ENCODE assay signal across 6 fruit fly cellular contexts in the genomic region with DNA sequence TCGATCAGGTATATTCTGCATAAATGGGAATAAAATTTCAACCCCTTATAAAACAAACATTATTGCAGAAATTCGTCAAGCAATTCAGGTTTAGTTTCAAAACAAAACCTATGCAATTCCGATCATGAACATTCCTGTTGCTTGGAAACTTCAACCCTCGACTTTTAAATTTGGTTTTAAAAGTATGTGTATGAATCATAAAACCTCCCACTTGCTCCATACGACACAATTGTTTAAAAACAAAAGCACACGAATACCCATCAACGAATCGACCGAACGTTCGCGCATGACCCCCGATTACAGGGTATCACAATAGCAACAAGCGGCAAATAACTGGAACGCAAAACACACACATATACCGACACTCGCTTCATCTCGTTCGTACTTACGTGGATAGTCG.
TF ChIP-seq lines count a peak whose summit lies in the region.

No protein-coding gene starts in this region.

- TF ChIP-seq CTCF in whole organism, embryonic (GFP tag; optimal IDR thresholded peaks at IDR 0.05; lab: Kevin White, UChicago) = no peak

TF ChIP-seq in whole organism, 6 proteins besides CTCF, POLR2A, EP300 and RAD21:
- TF ChIP-seq pan (optimal IDR thresholded peaks at IDR 0.05; lab: Kevin White, UChicago) (peak; percentile 89), CG8478 (optimal IDR thresholded peaks at IDR 0.05; lab: Kevin White, UChicago) (no peak), usp (GFP tag; optimal IDR thresholded peaks at IDR 0.05; lab: Kevin White, UChicago) (no peak), Dll (optimal IDR thresholded peaks at IDR 0.05; lab: Kevin White, UChicago) (no peak)

TF ChIP-seq in whole organism, adult, 20 proteins besides CTCF, POLR2A, EP300 and RAD21:
- TF ChIP-seq CG7101 (tag; optimal IDR thresholded peaks at IDR 0.05; lab: Kevin White, UChicago) (peak; percentile 21), cnc (optimal IDR thresholded peaks at IDR 0.05; lab: Kevin White, UChicago) (no peak), CG11617 (GFP tag; optimal IDR thresholded peaks at IDR 0.05; lab: Kevin White, UChicago) (peak; percentile 2), Clk (GFP tag; optimal IDR thresholded peaks at IDR 0.05; lab: Kevin White, UChicago) (no peak), pad (GFP tag; optimal IDR thresholded peaks at IDR 0.05; lab: Kevin White, UChicago) (no peak), Mnt (GFP tag; optimal IDR thresholded peaks at IDR 0.05; lab: Kevin White, UChicago) (no peak), kay (GFP tag; lab: Kevin White, UChicago; ENCODE audit: borderline replicate concordance) (peak; percentile 56)

TF ChIP-seq in whole organism, embryonic, 481 proteins besides CTCF, POLR2A, EP300 and RAD21 (continues in another document):
- TF ChIP-seq CG2120 (GFP tag; optimal IDR thresholded peaks at IDR 0.05; lab: Kevin White, UChicago) (peak; percentile 39), CG4424 (GFP tag; optimal IDR thresholded peaks at IDR 0.05; lab: Kevin White, UChicago) (peak; percentile 9), CG10979 (tag; optimal IDR thresholded peaks at IDR 0.05; lab: Kevin White, UChicago) (peak; percentile 16), D19B (GFP tag; optimal IDR thresholded peaks at IDR 0.05; lab: Kevin White, UChicago) (peak; percentile 89), slbo (GFP tag; IDR thresholded peaks at IDR 0.05; lab: Robert Waterston, UW) (peak; percentile 32; the same call in 1 of the 2 replicates), Kr (GFP tag; optimal IDR thresholded peaks at IDR 0.05; lab: Kevin White, UChicago) (no peak), CG12071 (GFP tag; optimal IDR thresholded peaks at IDR 0.05; lab: Kevin White, UChicago) (no peak), CG17361 (GFP tag; IDR thresholded peaks at IDR 0.05; lab: Robert Waterston, UW) (peak; percentile 54; the same call in 1 of the 3 replicates), prd (optimal IDR thresholded peaks at IDR 0.05; lab: Kevin White, UChicago) (no peak), prd (GFP tag; IDR thresholded peaks at IDR 0.05; lab: Robert Waterston, UW) (peak; percentile 42; the same call in 2 of the 3 replicates), CG8388 (GFP tag; optimal IDR thresholded peaks at IDR 0.05; lab: Kevin White, UChicago) (peak; percentile 37), Bdp1 (GFP tag; optimal IDR thresholded peaks at IDR 0.05; lab: Kevin White, UChicago) (no peak), CG10366 (GFP tag; IDR thresholded peaks at IDR 0.05; lab: Robert Waterston, UW) (peak; percentile 16; the same call in 1 of the 2 replicates), dmrt99B (tag; optimal IDR thresholded peaks at IDR 0.05; lab: Kevin White, UChicago) (peak; percentile 43), CG4730 (GFP tag; IDR thresholded peaks at IDR 0.05; lab: Robert Waterston, UW) (no peak), CG9609 (GFP tag; optimal IDR thresholded peaks at IDR 0.05; lab: Kevin White, UChicago) (peak; percentile 33), zfh2 (GFP tag; optimal IDR thresholded peaks at IDR 0.05; lab: Kevin White, UChicago) (peak; percentile 21), Rfx (GFP tag; IDR thresholded peaks at IDR 0.05; lab: Robert Waterston, UW) (peak; percentile 46)

TF ChIP-seq in whole organism, prepupa, 60 proteins besides CTCF, POLR2A, EP300 and RAD21 (continues in another document):
- TF ChIP-seq Ets96B (tag; optimal IDR thresholded peaks at IDR 0.05; lab: Kevin White, UChicago) (peak; percentile 12), Met (GFP tag; optimal IDR thresholded peaks at IDR 0.05; lab: Kevin White, UChicago) (peak; percentile 48), Sox15 (GFP tag; optimal IDR thresholded peaks at IDR 0.05; lab: Kevin White, UChicago) (peak; percentile 23), CG6808 (GFP tag; optimal IDR thresholded peaks at IDR 0.05; lab: Kevin White, UChicago) (peak; percentile 54), Ets21C (GFP tag; optimal IDR thresholded peaks at IDR 0.05; lab: Kevin White, UChicago) (peak; percentile 27), CG8119 (GFP tag; IDR thresholded peaks at IDR 0.05; lab: Robert Waterston, UW) (peak; percentile 24; the same call in 1 of the 3 replicates), Hr4 (GFP tag; optimal IDR thresholded peaks at IDR 0.05; lab: Kevin White, UChicago) (peak; percentile 67), Hr38 (GFP tag; optimal IDR thresholded peaks at IDR 0.05; lab: Kevin White, UChicago) (no peak), Gug (GFP tag; IDR thresholded peaks at IDR 0.05; lab: Robert Waterston, UW) (0 out of 2 replicates have a peak, but pooled peaks have one; percentile 23), CG3919 (GFP tag; optimal IDR thresholded peaks at IDR 0.05; lab: Kevin White, UChicago) (peak; percentile 41), svp (GFP tag; lab: Kevin White, UChicago) (peak; percentile 80), CG7368 (GFP tag; optimal IDR thresholded peaks at IDR 0.05; lab: Kevin White, UChicago) (peak; percentile 1), CG1621 (tag; optimal IDR thresholded peaks at IDR 0.05; lab: Kevin White, UChicago) (no peak), dsx (GFP tag; optimal IDR thresholded peaks at IDR 0.05; lab: Kevin White, UChicago; ENCODE audit: poor library complexity, severe bottlenecking) (no peak), CG16779 (tag; optimal IDR thresholded peaks at IDR 0.05; lab: Kevin White, UChicago) (peak; percentile 17), cyc (GFP tag; optimal IDR thresholded peaks at IDR 0.05; lab: Kevin White, UChicago) (peak; percentile 36), Sox102F (GFP tag; optimal IDR thresholded peaks at IDR 0.05; lab: Kevin White, UChicago) (peak; percentile 42), fd59A (GFP tag; optimal IDR thresholded peaks at IDR 0.05; lab: Kevin White, UChicago) (peak; percentile 23), eg (GFP tag; IDR thresholded peaks at IDR 0.05; lab: Robert Waterston, UW) (peak; percentile 61; the same call in 2 of the 3 replicates)

TF ChIP-seq in whole organism, pupa, 21 proteins besides CTCF, POLR2A, EP300 and RAD21:
- TF ChIP-seq EcR (GFP tag; optimal IDR thresholded peaks at IDR 0.05; lab: Kevin White, UChicago) (no peak), CG10348 (GFP tag; IDR thresholded peaks at IDR 0.05; lab: Robert Waterston, UW) (no peak), Snoo (tag; optimal IDR thresholded peaks at IDR 0.05; lab: Kevin White, UChicago) (peak; percentile 18), CG8301 (tag; optimal IDR thresholded peaks at IDR 0.05; lab: Kevin White, UChicago) (peak; percentile 47), Ets98B (GFP tag; IDR thresholded peaks at IDR 0.05; lab: Robert Waterston, UW) (peak; percentile 65), CG17806 (tag; optimal IDR thresholded peaks at IDR 0.05; lab: Kevin White, UChicago) (peak; percentile 6), Pif1A (GFP tag; optimal IDR thresholded peaks at IDR 0.05; lab: Kevin White, UChicago) (peak; percentile 37), rn (GFP tag; IDR thresholded peaks at IDR 0.05; lab: Robert Waterston, UW) (0 out of 2 replicates have a peak, but pooled peaks have one; percentile 30), CG13204 (GFP tag; optimal IDR thresholded peaks at IDR 0.05; lab: Kevin White, UChicago) (no peak), CG15710 (tag; optimal IDR thresholded peaks at IDR 0.05; lab: Kevin White, UChicago) (peak; percentile 38), D1 (tag; optimal IDR thresholded peaks at IDR 0.05; lab: Kevin White, UChicago) (peak; percentile 3), CG9948 (tag; optimal IDR thresholded peaks at IDR 0.05; lab: Kevin White, UChicago) (peak; percentile 37), CG14655 (GFP tag; optimal IDR thresholded peaks at IDR 0.05; lab: Kevin White, UChicago) (peak; percentile 61), CG34367 (tag; optimal IDR thresholded peaks at IDR 0.05; lab: Kevin White, UChicago) (no peak), CG8159 (tag; optimal IDR thresholded peaks at IDR 0.05; lab: Kevin White, UChicago) (peak; percentile 40), CG12605 (GFP tag; IDR thresholded peaks at IDR 0.05; lab: Robert Waterston, UW) (peak; percentile 31), Pif1B (GFP tag; optimal IDR thresholded peaks at IDR 0.05; lab: Kevin White, UChicago) (peak; percentile 49), CG4496 (GFP tag; IDR thresholded peaks at IDR 0.05; lab: Robert Waterston, UW) (peak; percentile 28; the same call in 1 of the 3 replicates), CG32121 (GFP tag; IDR thresholded peaks at IDR 0.05; lab: Robert Waterston, UW) (peak; percentile 59), gl (tag; optimal IDR thresholded peaks at IDR 0.05; lab: Kevin White, UChicago) (no peak), fd96Ca (GFP tag; IDR thresholded peaks at IDR 0.05; lab: Robert Waterston, UW) (peak; percentile 61; the same call in 2 of the 3 replicates)
TF ChIP-seq in whole organism, pupa: peak in this region for 16.

TF ChIP-seq in whole organism, wandering third instar larva, 38 proteins besides CTCF, POLR2A, EP300 and RAD21 (continues in another document):
- TF ChIP-seq N (GFP tag; optimal IDR thresholded peaks at IDR 0.05; lab: Kevin White, UChicago) (no peak), CrebA (GFP tag; optimal IDR thresholded peaks at IDR 0.05; lab: Kevin White, UChicago; ENCODE audit: borderline replicate concordance) (no peak), fru (GFP tag; optimal IDR thresholded peaks at IDR 0.05; lab: Kevin White, UChicago) (peak; percentile 37), Mio (GFP tag; optimal IDR thresholded peaks at IDR 0.05; lab: Kevin White, UChicago) (no peak), Dfd (GFP tag; optimal IDR thresholded peaks at IDR 0.05; lab: Kevin White, UChicago) (no peak), dmrt93B (GFP tag; optimal IDR thresholded peaks at IDR 0.05; lab: Kevin White, UChicago) (peak; percentile 27), br (GFP tag; optimal IDR thresholded peaks at IDR 0.05; lab: Kevin White, UChicago) (peak; percentile 46), Hr78 (GFP tag; optimal IDR thresholded peaks at IDR 0.05; lab: Kevin White, UChicago) (no peak), dsf (GFP tag; optimal IDR thresholded peaks at IDR 0.05; lab: Kevin White, UChicago; ENCODE audit: borderline replicate concordance) (no peak), jim (GFP tag; optimal IDR thresholded peaks at IDR 0.05; lab: Kevin White, UChicago) (no peak), Abd-B (GFP tag; optimal IDR thresholded peaks at IDR 0.05; lab: Kevin White, UChicago) (no peak), GATAd (GFP tag; optimal IDR thresholded peaks at IDR 0.05; lab: Kevin White, UChicago) (no peak), usp (GFP tag; optimal IDR thresholded peaks at IDR 0.05; lab: Kevin White, UChicago) (no peak), psq (GFP tag; optimal IDR thresholded peaks at IDR 0.05; lab: Kevin White, UChicago) (peak; percentile 13), HLH106 (tag; optimal IDR thresholded peaks at IDR 0.05; lab: Kevin White, UChicago) (peak; percentile 38), brk (GFP tag; optimal IDR thresholded peaks at IDR 0.05; lab: Kevin White, UChicago) (no peak), Rel (GFP tag; optimal IDR thresholded peaks at IDR 0.05; lab: Kevin White, UChicago) (no peak), Rel (tag; optimal IDR thresholded peaks at IDR 0.05; lab: Kevin White, UChicago) (peak; percentile 27), Sp1 (GFP tag; optimal IDR thresholded peaks at IDR 0.05; lab: Kevin White, UChicago) (peak; percentile 1), Jra (GFP tag; optimal IDR thresholded peaks at IDR 0.05; lab: Kevin White, UChicago) (peak; percentile 2), foxo (GFP tag; optimal IDR thresholded peaks at IDR 0.05; lab: Kevin White, UChicago) (peak in 1 of 2 experiments; percentile 50), dl (GFP tag; optimal IDR thresholded peaks at IDR 0.05; lab: Kevin White, UChicago; ENCODE audit: insufficient read depth in 1 of 2, partially characterized antibody in 2 of 2) (no peak), sv (GFP tag; optimal IDR thresholded peaks at IDR 0.05; lab: Kevin White, UChicago) (no peak)
